Worm (Caenorhabditis elegans) whole organism, L3 larva: Measurements from ENCODE around the gene tftc-5.

Experiments
- R02D3.7 ChIP-seq: fragments of 150-350 bp; optimal IDR thresholded peaks from 2 replicates; lab custom pipeline; 2014; ENCODE audit warnings: missing biosample characterization, missing genetic modification characterization
- ZK546.5 ChIP-seq: sonication (generic microtip); optimal IDR thresholded peaks from 2 replicates; lab custom pipeline; 2017; ENCODE audit warnings: missing biosample characterization, missing genetic modification characterization
- aly-2 ChIP-seq: fragments of 150-350 bp; optimal IDR thresholded peaks from 2 replicates; lab custom pipeline; 2014; ENCODE audit warnings: missing biosample characterization, missing genetic modification characterization
- ama-1 ChIP-seq: fragments of 150-350 bp; optimal IDR thresholded peaks from 2 replicates; lab custom pipeline; 2018
- ceh-16 ChIP-seq: sonication (generic microtip); optimal IDR thresholded peaks from 2 replicates; lab custom pipeline; 2017; ENCODE audit warnings: missing biosample characterization, missing genetic modification characterization
- ceh-28 ChIP-seq: fragments of 150-350 bp; optimal IDR thresholded peaks from 2 replicates; lab custom pipeline; 2014; ENCODE audit warnings: missing biosample characterization, missing genetic modification reagents, missing genetic modification characterization
- ceh-82 ChIP-seq: fragments of 150-350 bp; optimal IDR thresholded peaks from 2 replicates; lab custom pipeline; 2014; ENCODE audit warnings: missing biosample characterization, missing genetic modification characterization
- ceh-9 ChIP-seq: sonication (generic microtip); optimal IDR thresholded peaks from 2 replicates; lab custom pipeline; 2018; ENCODE audit warnings: missing biosample characterization, missing genetic modification characterization
- daf-12 ChIP-seq: fragments of 150-350 bp; optimal IDR thresholded peaks from 2 replicates; lab custom pipeline; 2014; ENCODE audit warnings: missing biosample characterization, missing genetic modification reagents, missing genetic modification characterization
- egl-27 ChIP-seq: sonication (generic microtip); optimal IDR thresholded peaks from 4 replicates; lab custom pipeline; 2017; ENCODE audit warnings: missing biosample characterization, missing genetic modification reagents, missing genetic modification characterization
- egl-5 ChIP-seq: fragments of 150-350 bp; optimal IDR thresholded peaks from 2 replicates; lab custom pipeline; 2017; ENCODE audit warnings: missing biosample characterization, missing genetic modification reagents, missing genetic modification characterization, inconsistent platforms
- elt-1 ChIP-seq: fragments of 150-350 bp; optimal IDR thresholded peaks from 2 replicates; lab custom pipeline; 2014; ENCODE audit warnings: missing biosample characterization, missing genetic modification characterization
- elt-2 ChIP-seq: sonication (generic microtip); optimal IDR thresholded peaks from 2 replicates; lab custom pipeline; 2016; ENCODE audit warnings: missing genetic modification reagents, mild to moderate bottlenecking, missing genetic modification characterization, missing compliant biosample characterization
- elt-3 ChIP-seq, 3 experiments: fragments of 150-350 bp in 1 of 3; sonication (generic microtip) in 2 of 3; optimal IDR thresholded peaks; 2 replicates in 2 of 3; 4 replicates in 1 of 3; lab custom pipeline; 2014 to 2017; ENCODE audit warnings: missing biosample characterization in 3 of 3, missing genetic modification characterization in 3 of 3
- eor-1 ChIP-seq, 2 experiments: fragments of 150-350 bp; optimal IDR thresholded peaks; 2 replicates each; lab custom pipeline; 2014 to 2018; ENCODE audit warnings: missing biosample characterization in 2 of 2, missing genetic modification characterization in 2 of 2
- fkh-10 ChIP-seq: sonication (generic microtip); optimal IDR thresholded peaks from 2 replicates; lab custom pipeline; 2017; ENCODE audit warnings: missing biosample characterization, missing genetic modification reagents, missing genetic modification characterization
- fkh-2 ChIP-seq: fragments of 150-350 bp; optimal IDR thresholded peaks from 2 replicates; lab custom pipeline; 2014; ENCODE audit warnings: missing biosample characterization, missing genetic modification reagents, missing genetic modification characterization
- fos-1 ChIP-seq: fragments of 150-350 bp; optimal IDR thresholded peaks from 2 replicates; lab custom pipeline; 2014; ENCODE audit warnings: missing biosample characterization, missing genetic modification characterization
- hmg-11 ChIP-seq: sonication (generic microtip); optimal IDR thresholded peaks from 2 replicates; lab custom pipeline; 2016; ENCODE audit warnings: missing genetic modification characterization, missing compliant biosample characterization
- jun-1 ChIP-seq: fragments of 150-350 bp; optimal IDR thresholded peaks from 2 replicates; lab custom pipeline; 2014; ENCODE audit warnings: missing biosample characterization, missing genetic modification reagents, missing genetic modification characterization
- lin-15B ChIP-seq: fragments of 150-350 bp; optimal IDR thresholded peaks from 2 replicates; lab custom pipeline; 2014; ENCODE audit warnings: missing biosample characterization, missing genetic modification characterization
- lin-39 ChIP-seq: fragments of 150-350 bp; optimal IDR thresholded peaks from 2 replicates; lab custom pipeline; 2018; ENCODE audit warnings: missing biosample characterization, missing genetic modification reagents, missing genetic modification characterization
- lsy-12 ChIP-seq: sonication (generic microtip); optimal IDR thresholded peaks from 2 replicates; lab custom pipeline; 2016; ENCODE audit warnings: mild to moderate bottlenecking, missing genetic modification characterization, missing compliant biosample characterization
- mdl-1 ChIP-seq: fragments of 150-350 bp; optimal IDR thresholded peaks from 2 replicates; lab custom pipeline; 2014; ENCODE audit warnings: missing biosample characterization, missing genetic modification characterization
- mml-1 ChIP-seq: fragments of 150-350 bp; sonication (generic microtip); optimal IDR thresholded peaks from 3 replicates; lab custom pipeline; 2014; ENCODE audit warnings: missing biosample characterization, missing genetic modification characterization
- nfya-1 ChIP-seq: sonication (generic microtip); optimal IDR thresholded peaks from 2 replicates; lab custom pipeline; 2017; ENCODE audit warnings: missing genetic modification characterization, mild to moderate bottlenecking, missing compliant biosample characterization, antibody characterized with exemption, moderate library complexity; ENCODE audit not compliant: insufficient read depth
- nhr-11 ChIP-seq: fragments of 150-350 bp; optimal IDR thresholded peaks from 2 replicates; lab custom pipeline; 2014; ENCODE audit warnings: missing biosample characterization, missing genetic modification characterization
- nhr-12 ChIP-seq: fragments of 150-350 bp; optimal IDR thresholded peaks from 2 replicates; lab custom pipeline; 2014; ENCODE audit warnings: missing biosample characterization, missing genetic modification characterization
- nhr-23 ChIP-seq: fragments of 150-350 bp; optimal IDR thresholded peaks from 2 replicates; lab custom pipeline; 2014; ENCODE audit warnings: missing biosample characterization, missing genetic modification reagents, missing genetic modification characterization
- nhr-237 ChIP-seq: fragments of 150-350 bp; optimal IDR thresholded peaks from 2 replicates; lab custom pipeline; 2014; ENCODE audit warnings: missing biosample characterization, missing genetic modification characterization
- nhr-25 ChIP-seq: sonication (generic microtip); optimal IDR thresholded peaks from 2 replicates; lab custom pipeline; 2017; ENCODE audit warnings: missing biosample characterization, missing genetic modification characterization
- nhr-28 ChIP-seq: fragments of 150-350 bp; optimal IDR thresholded peaks from 2 replicates; lab custom pipeline; 2014; ENCODE audit warnings: missing biosample characterization, missing genetic modification characterization
- nhr-43 ChIP-seq: sonication (generic microtip); optimal IDR thresholded peaks from 2 replicates; lab custom pipeline; 2016; ENCODE audit warnings: mild to moderate bottlenecking, missing genetic modification characterization, missing compliant biosample characterization; ENCODE audit not compliant: poor library complexity, severe bottlenecking
- nhr-67 ChIP-seq: fragments of 150-350 bp; optimal IDR thresholded peaks from 2 replicates; lab custom pipeline; 2014; ENCODE audit warnings: missing biosample characterization, missing genetic modification characterization
- nhr-76 ChIP-seq: fragments of 150-350 bp; sonication (generic microtip); optimal IDR thresholded peaks from 5 replicates; lab custom pipeline; 2014; ENCODE audit warnings: missing biosample characterization, missing genetic modification characterization
- nhr-77 ChIP-seq: fragments of 150-350 bp; optimal IDR thresholded peaks from 2 replicates; lab custom pipeline; 2014; ENCODE audit warnings: missing biosample characterization, missing genetic modification characterization
- pha-4 ChIP-seq: fragments of 150-350 bp; optimal IDR thresholded peaks from 2 replicates; lab custom pipeline; 2014; ENCODE audit warnings: missing biosample characterization, missing genetic modification reagents, missing genetic modification characterization
- pqm-1 ChIP-seq: fragments of 150-350 bp; optimal IDR thresholded peaks from 2 replicates; lab custom pipeline; 2017; ENCODE audit warnings: missing biosample characterization, missing genetic modification characterization, inconsistent platforms
- sea-2 ChIP-seq: fragments of 150-350 bp; sonication (generic microtip); optimal IDR thresholded peaks from 4 replicates; lab custom pipeline; 2014; ENCODE audit warnings: missing biosample characterization, missing genetic modification reagents, missing genetic modification characterization
- skn-1 ChIP-seq: fragments of 150-350 bp; optimal IDR thresholded peaks from 2 replicates; lab custom pipeline; 2014; ENCODE audit warnings: missing biosample characterization, missing genetic modification characterization
- snpc-4 ChIP-seq: fragments of 150-350 bp; optimal IDR thresholded peaks from 2 replicates; lab custom pipeline; 2014; ENCODE audit warnings: missing biosample characterization, missing genetic modification characterization
- tbx-2 ChIP-seq: sonication (generic microtip); optimal IDR thresholded peaks from 2 replicates; lab custom pipeline; 2016; ENCODE audit warnings: mild to moderate bottlenecking, missing genetic modification characterization, missing compliant biosample characterization
- unc-39 ChIP-seq: sonication (generic microtip); optimal IDR thresholded peaks from 4 replicates; lab custom pipeline; 2017; ENCODE audit warnings: missing biosample characterization, missing genetic modification characterization
- unc-62 ChIP-seq: fragments of 150-350 bp; sonication (generic microtip); optimal IDR thresholded peaks from 4 replicates; lab custom pipeline; 2014; ENCODE audit warnings: missing biosample characterization, missing genetic modification reagents, missing genetic modification characterization
- zag-1 ChIP-seq: fragments of 150-350 bp; optimal IDR thresholded peaks from 2 replicates; lab custom pipeline; 2014; ENCODE audit warnings: missing biosample characterization, missing genetic modification characterization
- ztf-11 ChIP-seq: fragments of 150-350 bp; optimal IDR thresholded peaks from 2 replicates; lab custom pipeline; 2014; ENCODE audit warnings: missing biosample characterization, missing genetic modification characterization
- ztf-4 ChIP-seq: fragments of 150-350 bp; optimal IDR thresholded peaks from 2 replicates; lab custom pipeline; 2014; ENCODE audit warnings: missing biosample characterization, missing genetic modification characterization

tftc-5 gene

ce11 chrIII:3979980-3980631 is 41.9 kb upstream of the tftc-5 start:
- TF ChIP-seq unc-62 (GFP tag; lab: Kevin White, UChicago) = peak; percentile 41
- no peak for TF ChIP-seq sea-2 (GFP tag; lab: Kevin White, UChicago)
- no peak for TF ChIP-seq fkh-2 (tag; lab: Kevin White, UChicago)
- TF ChIP-seq unc-39 (tag; lab: Kevin White, UChicago) = no peak
- peak; percentile 81 for TF ChIP-seq nfya-1 (tag; lab: Kevin White, UChicago)
- TF ChIP-seq skn-1 (tag; lab: Kevin White, UChicago) = peak; percentile 16
- peak; percentile 93 for TF ChIP-seq hmg-11
- TF ChIP-seq nhr-237 (tag; lab: Kevin White, UChicago) = no peak
- peak; percentile 17 for TF ChIP-seq ceh-28
- no peak for TF ChIP-seq nhr-43 (tag; lab: Kevin White, UChicago)
- no peak for TF ChIP-seq ztf-11 (tag; lab: Kevin White, UChicago)
- TF ChIP-seq fkh-10 (GFP tag; lab: Kevin White, UChicago) = no peak
- TF ChIP-seq nhr-11 (tag; lab: Kevin White, UChicago) = no peak
- peak; percentile 38 for TF ChIP-seq lsy-12 (tag; lab: Kevin White, UChicago)
- peak; percentile 72 for TF ChIP-seq snpc-4 (tag; lab: Kevin White, UChicago)
- TF ChIP-seq daf-12 = no peak
- TF ChIP-seq ztf-4 (tag; lab: Kevin White, UChicago) = no peak
- TF ChIP-seq jun-1 (tag; lab: Kevin White, UChicago) = no peak
- no peak for TF ChIP-seq elt-1 (tag; lab: Kevin White, UChicago)
- TF ChIP-seq pqm-1 (tag; lab: Kevin White, UChicago) = peak; percentile 26
- TF ChIP-seq nhr-25 (tag; lab: Kevin White, UChicago) = peak; percentile 14
- TF ChIP-seq nhr-23 (tag; lab: Kevin White, UChicago) = peak; percentile 29
- TF ChIP-seq tbx-2 = no peak
- peak; percentile 27 for TF ChIP-seq lin-15B (tag; lab: Kevin White, UChicago)
- no peak for TF ChIP-seq ceh-16 (tag; lab: Kevin White, UChicago)
- no peak for TF ChIP-seq nhr-76 (tag; lab: Kevin White, UChicago)
- no peak for TF ChIP-seq nhr-28 (tag; lab: Kevin White, UChicago)
- TF ChIP-seq eor-1 (tag; optimal IDR thresholded peaks at IDR 0.05; lab: Kevin White, UChicago) = no peak
- no peak for TF ChIP-seq egl-27 (tag; lab: Kevin White, UChicago)
- TF ChIP-seq pha-4 (tag; lab: Kevin White, UChicago) = peak; percentile 79
- no peak for TF ChIP-seq R02D3.7 (tag; lab: Kevin White, UChicago)
- peak; percentile 74 for TF ChIP-seq elt-2 (tag; lab: Kevin White, UChicago)
- TF ChIP-seq mdl-1 (tag; lab: Kevin White, UChicago) = peak; percentile 48
- no peak for TF ChIP-seq nhr-77 (tag; lab: Kevin White, UChicago)
- no peak for TF ChIP-seq ZK546.5 (tag; lab: Kevin White, UChicago)
- no peak for TF ChIP-seq zag-1 (tag; lab: Kevin White, UChicago)
- no peak for TF ChIP-seq fos-1 (tag; lab: Kevin White, UChicago)
- peak; percentile 60 for TF ChIP-seq lin-39
- TF ChIP-seq ceh-9 (tag; lab: Kevin White, UChicago) = no peak
- no peak for TF ChIP-seq elt-3 (tag; optimal IDR thresholded peaks at IDR 0.05; lab: Kevin White, UChicago)
- no peak for TF ChIP-seq mml-1 (tag; lab: Kevin White, UChicago)
- TF ChIP-seq nhr-12 (tag; lab: Kevin White, UChicago) = no peak
- peak; percentile 85 for TF ChIP-seq egl-5 (tag; lab: Kevin White, UChicago)
- no peak for TF ChIP-seq nhr-67 (tag; lab: Kevin White, UChicago)
- no peak for TF ChIP-seq ama-1 (lab: Kevin White, UChicago)
- no peak for TF ChIP-seq aly-2 (tag; lab: Kevin White, UChicago)
- TF ChIP-seq ceh-82 (tag; lab: Kevin White, UChicago) = no peak
- TF ChIP-seq, all 47 proteins: peak for 16
